Fruit fly (Drosophila melanogaster): ENCODE measurements around the gene CG13850.

dm6 chr3R:22447195-22447873 lies 36.6 kb upstream of the CG13850 start, which contains the start of gene CG34288:
- TF ChIP-seq Met (GFP tag; optimal IDR thresholded peaks at IDR 0.05) (no peak), CG15336 (GFP tag; IDR thresholded peaks at IDR 0.05) (peak; percentile 75), Smox (GFP tag; optimal IDR thresholded peaks at IDR 0.05) (no peak), vri (GFP tag; optimal IDR thresholded peaks at IDR 0.05) (no peak), CG8319 (GFP tag; optimal IDR thresholded peaks at IDR 0.05) (no peak), acj6 (GFP tag; optimal IDR thresholded peaks at IDR 0.05) (peak; percentile 31), lz (GFP tag; optimal IDR thresholded peaks at IDR 0.05) (peak; percentile 32)

Data from whole organism, prepupa.